Worm (Caenorhabditis elegans) whole organism, L1 larva: ENCODE measurements around the gene F59A1.13.
A peak's percentile ranks its signal among the peaks of the same experiment; 100 is the strongest.

ENCODE experiments used
- C04F5.9 ChIP-seq: sonication (generic microtip); optimal IDR thresholded peaks from 2 replicates; lab custom pipeline; 2016; ENCODE audit warnings: missing genetic modification characterization, missing compliant biosample characterization
- C16A3.4 ChIP-seq: fragments of 150-350 bp; optimal IDR thresholded peaks from 2 replicates; lab custom pipeline; 2014; ENCODE audit warnings: missing biosample characterization, missing genetic modification characterization
- C34B4.2 ChIP-seq: sonication (generic microtip); optimal IDR thresholded peaks from 2 replicates; lab custom pipeline; 2017; ENCODE audit warnings: mild to moderate bottlenecking, missing genetic modification characterization, missing compliant biosample characterization
- aha-1 ChIP-seq: fragments of 150-350 bp; optimal IDR thresholded peaks from 2 replicates; lab custom pipeline; 2014; ENCODE audit warnings: missing biosample characterization, missing genetic modification characterization
- alr-1 ChIP-seq: fragments of 200-800 bp; sonication (Bioruptor generic); optimal IDR thresholded peaks from 2 replicates; lab custom pipeline; 2018; ENCODE audit warnings: borderline replicate concordance, mild to moderate bottlenecking, missing genetic modification characterization, missing compliant biosample characterization
- blmp-1 ChIP-seq: fragments of 150-350 bp; optimal IDR thresholded peaks from 2 replicates; lab custom pipeline; 2014; ENCODE audit warnings: missing biosample characterization, missing genetic modification characterization
- ceh-82 ChIP-seq, 3 experiments: fragments of 150-350 bp in 1 of 3; sonication (generic microtip) in 2 of 3; optimal IDR thresholded peaks; 2 replicates each; lab custom pipeline; 2014 to 2017; ENCODE audit warnings: missing biosample characterization in 3 of 3, missing genetic modification characterization in 3 of 3
- dsc-1 ChIP-seq: sonication (generic microtip); optimal IDR thresholded peaks from 2 replicates; lab custom pipeline; 2016; ENCODE audit warnings: mild to moderate bottlenecking, missing genetic modification characterization, missing compliant biosample characterization
- efl-1 ChIP-seq, 4 experiments: fragments of 150-350 bp; optimal IDR thresholded peaks in 3 of 4; peaks in 1 of 4; 1 replicate in 1 of 4; 2 replicates in 3 of 4; lab custom pipeline; 2014; ENCODE audit warnings: missing biosample characterization in 2 of 4, missing genetic modification characterization in 2 of 4, missing genetic modification reagents in 2 of 4
- efl-3 ChIP-seq: fragments of 200-800 bp; sonication (Bioruptor generic); optimal IDR thresholded peaks from 2 replicates; lab custom pipeline; 2018; ENCODE audit warnings: mild to moderate bottlenecking, missing genetic modification characterization, missing compliant biosample characterization
- elt-2 ChIP-seq: sonication (generic microtip); optimal IDR thresholded peaks from 2 replicates; lab custom pipeline; 2016; ENCODE audit warnings: missing genetic modification characterization, mild to moderate bottlenecking, inconsistent platforms, missing compliant biosample characterization, missing genetic modification reagents
- fkh-4 ChIP-seq: sonication (generic microtip); optimal IDR thresholded peaks from 2 replicates; lab custom pipeline; 2016; ENCODE audit warnings: missing compliant biosample characterization, missing genetic modification characterization, borderline replicate concordance
- fkh-8 ChIP-seq: sonication (generic microtip); optimal IDR thresholded peaks from 2 replicates; lab custom pipeline; 2016; ENCODE audit warnings: mild to moderate bottlenecking, missing genetic modification characterization, missing compliant biosample characterization
- grh-1 ChIP-seq: fragments of 200-800 bp; sonication (Bioruptor generic); IDR thresholded peaks from 2 replicates; pipeline ENCODE4 v1.3.6; 2022; ENCODE audit warnings: missing genetic modification reagents, missing genetic modification characterization, missing compliant biosample characterization
- hpl-2 ChIP-seq: fragments of 150-350 bp; optimal IDR thresholded peaks from 2 replicates; lab custom pipeline; 2014; ENCODE audit warnings: missing biosample characterization, missing genetic modification reagents, missing genetic modification characterization
- isw-1 ChIP-seq: fragments of 200-800 bp; sonication (Bioruptor generic); IDR thresholded peaks from 2 replicates; pipeline ENCODE4 v1.3.6; 2022; ENCODE audit warnings: missing genetic modification characterization, missing compliant biosample characterization
- jun-1 ChIP-seq: fragments of 150-350 bp; optimal IDR thresholded peaks from 2 replicates; lab custom pipeline; 2014; ENCODE audit warnings: missing biosample characterization, missing genetic modification reagents, missing genetic modification characterization
- lin-15B ChIP-seq: fragments of 150-350 bp; sonication (generic microtip); optimal IDR thresholded peaks from 3 replicates; lab custom pipeline; 2014; ENCODE audit warnings: missing biosample characterization, missing genetic modification characterization
- lin-35 ChIP-seq, 2 experiments: fragments of 150-350 bp; optimal IDR thresholded peaks; 2 replicates each; lab custom pipeline; 2014; ENCODE audit warnings: missing biosample characterization in 2 of 2, missing genetic modification characterization in 2 of 2, missing genetic modification reagents in 2 of 2
- mdl-1 ChIP-seq, 2 experiments: fragments of 150-350 bp; optimal IDR thresholded peaks; 2 replicates each; lab custom pipeline; 2014 to 2017; ENCODE audit warnings: missing biosample characterization in 2 of 2, missing genetic modification characterization in 2 of 2, inconsistent platforms in 1 of 2
- mep-1 ChIP-seq: fragments of 150-350 bp; optimal IDR thresholded peaks from 2 replicates; lab custom pipeline; 2014; ENCODE audit warnings: missing biosample characterization, missing genetic modification characterization
- nhr-19 ChIP-seq: fragments of 200-800 bp; sonication (Bioruptor generic); conservative IDR thresholded peaks from 2 replicates; pipeline ENCODE4 v1.3.6; 2022; ENCODE audit warnings: missing genetic modification characterization, missing compliant biosample characterization
- nhr-20 ChIP-seq: sonication (generic microtip); optimal IDR thresholded peaks from 2 replicates; lab custom pipeline; 2016; ENCODE audit warnings: mild to moderate bottlenecking, missing genetic modification characterization, missing compliant biosample characterization
- nhr-71 ChIP-seq: sonication (generic microtip); optimal IDR thresholded peaks from 2 replicates; lab custom pipeline; 2016; ENCODE audit warnings: mild to moderate bottlenecking, missing genetic modification characterization, moderate library complexity, missing compliant biosample characterization
- nhr-76 ChIP-seq: sonication (generic microtip); optimal IDR thresholded peaks from 2 replicates; lab custom pipeline; 2017; ENCODE audit warnings: missing biosample characterization, missing genetic modification characterization
- nhr-77 ChIP-seq: fragments of 150-350 bp; optimal IDR thresholded peaks from 2 replicates; lab custom pipeline; 2014; ENCODE audit warnings: missing biosample characterization, missing genetic modification characterization
- nhr-85 ChIP-seq: sonication (generic microtip); peaks from one replicate; lab custom pipeline; 2016; ENCODE audit warnings: missing genetic modification characterization, inconsistent platforms, missing compliant biosample characterization
- nhr-90 ChIP-seq: sonication (generic microtip); optimal IDR thresholded peaks from 2 replicates; lab custom pipeline; 2016; ENCODE audit warnings: mild to moderate bottlenecking, missing genetic modification characterization, missing compliant biosample characterization; ENCODE audit not compliant: poor library complexity
- pag-3 ChIP-seq: sonication (generic microtip); optimal IDR thresholded peaks from 2 replicates; lab custom pipeline; 2017; ENCODE audit warnings: missing genetic modification characterization, mild to moderate bottlenecking, missing compliant biosample characterization, antibody characterized with exemption, borderline replicate concordance; ENCODE audit not compliant: insufficient read depth
- pax-3 ChIP-seq: fragments of 200-800 bp; sonication (Bioruptor generic); optimal IDR thresholded peaks from 2 replicates; lab custom pipeline; 2018; ENCODE audit warnings: mild to moderate bottlenecking, missing genetic modification characterization, moderate library complexity, missing compliant biosample characterization
- pqm-1 ChIP-seq: sonication (generic microtip); optimal IDR thresholded peaks from 3 replicates; lab custom pipeline; 2017; ENCODE audit warnings: missing biosample characterization, missing genetic modification characterization
- snu-23 ChIP-seq: sonication (generic microtip); optimal IDR thresholded peaks from 2 replicates; lab custom pipeline; 2016; ENCODE audit warnings: missing genetic modification characterization, missing compliant biosample characterization
- sup-37 ChIP-seq: fragments of 200-800 bp; sonication (Bioruptor generic); optimal IDR thresholded peaks from 2 replicates; lab custom pipeline; 2018; ENCODE audit warnings: mild to moderate bottlenecking, missing genetic modification characterization, missing compliant biosample characterization
- swsn-7 ChIP-seq: sonication (generic microtip); optimal IDR thresholded peaks from 2 replicates; lab custom pipeline; 2016; ENCODE audit warnings: missing genetic modification characterization, missing compliant biosample characterization
- xbp-1 ChIP-seq: sonication (generic microtip); optimal IDR thresholded peaks from 2 replicates; lab custom pipeline; 2016; ENCODE audit warnings: missing genetic modification characterization, missing compliant biosample characterization
- zip-4 ChIP-seq: fragments of 200-800 bp; sonication (Bioruptor generic); optimal IDR thresholded peaks from 2 replicates; lab custom pipeline; 2018; ENCODE audit warnings: mild to moderate bottlenecking, missing genetic modification characterization, moderate library complexity, missing compliant biosample characterization

The F59A1.13 gene

ce11 chrV:17662260-17662659, 28.6 kb downstream of the F59A1.13 start:
- TF ChIP-seq pqm-1 (tag; lab: Kevin White, UChicago) (peak; percentile 69), elt-2 (tag; lab: Kevin White, UChicago) (peak; percentile 93), nhr-20 (tag; lab: Kevin White, UChicago) (peak; percentile 44), fkh-8 (tag; lab: Kevin White, UChicago) (no peak), lin-35 (GFP tag; optimal IDR thresholded peaks at IDR 0.05; lab: Kevin White, UChicago) (peak in 1 of 2 experiments; percentile 4)

- TF ChIP-seq dsc-1 (tag; lab: Kevin White, UChicago) (no peak), hpl-2 (GFP tag; lab: Kevin White, UChicago) (no peak), isw-1 (GFP tag; lab: Robert Waterston, UW) (no peak), efl-3 (GFP tag; lab: Kevin White, UChicago) (no peak), efl-1 (optimal IDR thresholded peaks at IDR 0.05; lab: Kevin White, UChicago) (no peak), efl-1 (GFP tag; optimal IDR thresholded peaks at IDR 0.05 in 1 of 2; lab: Kevin White, UChicago) (no peak), grh-1 (no peak), fkh-4 (tag; lab: Kevin White, UChicago) (no peak)
- TF ChIP-seq, all 84 proteins: peak for 0
These were observed 30.8 kb downstream of the F59A1.13 start, which contains the start of gene dgat-2 for ce11 chrV:17660003-17660402. Gene dgat-2, plus strand, starts transcription at chrV:17660303.

- TF ChIP-seq ceh-82 (tag; optimal IDR thresholded peaks at IDR 0.05; lab: Kevin White, UChicago), result no peak
- no peak for TF ChIP-seq swsn-7 (tag; lab: Kevin White, UChicago)
- no peak for TF ChIP-seq grh-1
- TF ChIP-seq jun-1, result peak; percentile 24
- TF ChIP-seq lin-15B (tag; lab: Kevin White, UChicago), result no peak
- TF ChIP-seq nhr-77, result no peak
- peak; percentile 65 for TF ChIP-seq nhr-90 (tag; lab: Kevin White, UChicago)
- no peak for TF ChIP-seq C16A3.4 (tag; lab: Kevin White, UChicago)
- TF ChIP-seq pqm-1 (tag; lab: Kevin White, UChicago), result peak; percentile 94
- TF ChIP-seq C34B4.2 (tag; lab: Kevin White, UChicago), result no peak
- TF ChIP-seq sup-37, result no peak
- peak in 1 of 2 experiments; percentile 40 for TF ChIP-seq lin-35 (GFP tag; optimal IDR thresholded peaks at IDR 0.05; lab: Kevin White, UChicago)
- no peak for TF ChIP-seq C04F5.9 (tag; lab: Kevin White, UChicago)
- no peak for TF ChIP-seq alr-1
- no peak for TF ChIP-seq mep-1 (tag; lab: Kevin White, UChicago)
- no peak for TF ChIP-seq snu-23
- peak; percentile 28 for TF ChIP-seq hpl-2 (GFP tag; lab: Kevin White, UChicago)
- peak; percentile 20 for TF ChIP-seq zip-4
- TF ChIP-seq xbp-1 (tag; lab: Kevin White, UChicago), result no peak
- no peak for TF ChIP-seq pag-3
- no peak for TF ChIP-seq pax-3
- TF ChIP-seq nhr-71 (tag; lab: Kevin White, UChicago), result no peak
- TF ChIP-seq aha-1, result no peak
- no peak for TF ChIP-seq isw-1 (GFP tag; lab: Robert Waterston, UW)
- peak; percentile 36 for TF ChIP-seq nhr-19 (GFP tag; lab: Robert Waterston, UW)
- peak in 1 of 2 experiments; percentile 52 for TF ChIP-seq mdl-1 (tag; optimal IDR thresholded peaks at IDR 0.05; lab: Kevin White, UChicago)
- TF ChIP-seq nhr-20 (tag; lab: Kevin White, UChicago), result peak; percentile 64
- no peak for TF ChIP-seq nhr-76 (tag; lab: Kevin White, UChicago)
- peak; percentile 99 for TF ChIP-seq elt-2 (tag; lab: Kevin White, UChicago)
- no peak for TF ChIP-seq dsc-1 (tag; lab: Kevin White, UChicago)
- TF ChIP-seq, all 84 proteins: peak for 10
These were observed 31.6 kb downstream of the F59A1.13 start, which contains the start of gene fbxa-108 for ce11 chrV:17659228-17659627. Gene fbxa-108, minus strand, starts transcription at chrV:17659385.

DNA sequence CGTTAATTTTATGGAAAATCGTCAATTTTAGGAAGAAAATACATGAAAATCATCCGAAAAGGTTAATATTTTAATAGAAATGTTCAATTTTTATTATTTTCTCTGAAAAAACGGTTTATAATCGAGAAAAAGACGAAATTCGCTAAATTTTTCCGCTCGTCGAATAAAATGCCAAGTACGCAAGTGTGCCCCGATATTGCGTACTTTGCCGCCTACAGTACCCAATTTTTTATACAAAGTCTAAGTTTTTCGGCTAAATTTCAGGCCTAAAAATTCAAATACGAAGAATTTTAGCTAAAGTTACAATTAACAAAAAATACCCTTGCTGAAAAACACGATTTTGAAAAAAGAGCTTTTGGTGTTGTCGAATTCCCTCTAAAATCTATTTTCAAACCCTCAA, 32.0 kb downstream of the F59A1.13 start:
- no peak for TF ChIP-seq blmp-1 (tag; lab: Kevin White, UChicago)
- peak; percentile 5 for TF ChIP-seq nhr-85
